Worm (Caenorhabditis elegans): ENCODE data around the gene Y57G7A.5.

Y57G7A.5 gene

DNA sequence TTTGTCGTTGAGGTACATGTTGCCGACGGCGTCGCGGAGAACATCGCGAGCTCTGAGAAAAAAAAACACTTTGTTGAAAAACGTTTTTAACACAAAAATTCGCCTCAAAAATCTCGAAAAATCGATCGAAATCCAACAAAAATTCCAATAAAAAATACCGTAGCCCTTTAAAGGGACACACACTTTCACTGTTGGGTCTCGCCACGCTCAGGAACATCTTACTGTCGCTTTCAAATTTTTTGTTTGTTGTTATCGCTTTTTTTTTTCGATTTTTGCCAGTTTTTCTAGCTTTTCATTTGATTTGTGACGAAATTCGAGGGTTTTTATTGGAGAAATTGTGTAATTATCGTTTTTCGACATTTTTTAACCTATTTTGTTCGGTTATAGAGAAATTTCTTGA is 31.2 kb upstream of the Y57G7A.5 start:
- no peak for TF ChIP-seq aptf-3 (GFP tag; IDR thresholded peaks at IDR 0.05)
- TF ChIP-seq athp-1 (tag; optimal IDR thresholded peaks at IDR 0.05), result no peak
- no peak for TF ChIP-seq T26A5.8 (tag; optimal IDR thresholded peaks at IDR 0.05)
- TF ChIP-seq nhr-90 (tag; optimal IDR thresholded peaks at IDR 0.05), result no peak
- TF ChIP-seq F39B2.1 (GFP tag; IDR thresholded peaks at IDR 0.05), result no peak
- TF ChIP-seq unc-130 (GFP tag; optimal IDR thresholded peaks at IDR 0.05), result no peak
- TF ChIP-seq hrde-1 (tag; optimal IDR thresholded peaks at IDR 0.05; ENCODE audit: borderline replicate concordance), result no peak
- peak; percentile 61; the same call in 1 of the 2 replicates for TF ChIP-seq ceh-91 (GFP tag; IDR thresholded peaks at IDR 0.05)
- TF ChIP-seq mcd-1 (GFP tag; IDR thresholded peaks at IDR 0.05), result peak; percentile 45; the same call in 1 of the 2 replicates
- TF ChIP-seq ztf-28 (GFP tag; IDR thresholded peaks at IDR 0.05), result no peak
- TF ChIP-seq F10E7.11 (tag; optimal IDR thresholded peaks at IDR 0.05), result no peak
- TF ChIP-seq F57C9.4 (tag; optimal IDR thresholded peaks at IDR 0.05), result no peak
- no peak for TF ChIP-seq ceh-40 (GFP tag; IDR thresholded peaks at IDR 0.05)
- TF ChIP-seq snpc-3.4 (tag; optimal IDR thresholded peaks at IDR 0.05), result peak; percentile 61
- TF ChIP-seq tbp1 (GFP tag; optimal IDR thresholded peaks at IDR 0.05), result peak; percentile 9
- TF ChIP-seq sdz-38 (tag; optimal IDR thresholded peaks at IDR 0.05), result no peak
- TF ChIP-seq lag-1 (GFP tag; IDR thresholded peaks at IDR 0.05), result no peak
- TF ChIP-seq T07F8.4 (tag; optimal IDR thresholded peaks at IDR 0.05), result no peak
- TF ChIP-seq egl-44 (GFP tag; IDR thresholded peaks at IDR 0.05), result no peak
- peak; percentile 35 for TF ChIP-seq efl-1 (GFP tag; optimal IDR thresholded peaks at IDR 0.05)
- TF ChIP-seq attf-5 (GFP tag; optimal IDR thresholded peaks at IDR 0.05), result no peak
- no peak for TF ChIP-seq dpff-1 (tag; optimal IDR thresholded peaks at IDR 0.05)
- no peak for TF ChIP-seq gei-17 (GFP tag; optimal IDR thresholded peaks at IDR 0.05)
- 0 out of 2 replicates have a peak, but pooled peaks have one; percentile 9 for TF ChIP-seq hmg-1.2 (GFP tag; IDR thresholded peaks at IDR 0.05)
- no peak for TF ChIP-seq bed-1 (GFP tag; IDR thresholded peaks at IDR 0.05)
- TF ChIP-seq egl-18 (GFP tag; IDR thresholded peaks at IDR 0.05), result no peak
- TF ChIP-seq nfya-1 (tag; optimal IDR thresholded peaks at IDR 0.05; ENCODE audit: borderline replicate concordance, insufficient read depth), result no peak
- no peak for TF ChIP-seq hlh-26 (GFP tag; conservative IDR thresholded peaks at IDR 0.05)
- 0 out of 2 replicates have a peak, but pooled peaks have one; percentile 34 for TF ChIP-seq ekl-4 (GFP tag; IDR thresholded peaks at IDR 0.05)
- no peak for TF ChIP-seq ama-1 (optimal IDR thresholded peaks at IDR 0.05)
- TF ChIP-seq ama-1 (GFP tag; optimal IDR thresholded peaks at IDR 0.05), result no peak
- peak; percentile 72 for TF ChIP-seq D2030.7 (GFP tag; IDR thresholded peaks at IDR 0.05)
- TF ChIP-seq B0019.2 (GFP tag; conservative IDR thresholded peaks at IDR 0.05), result no peak
- TF ChIP-seq F49E8.2 (tag; optimal IDR thresholded peaks at IDR 0.05; ENCODE audit: insufficient read depth), result peak; percentile 56
- no peak for TF ChIP-seq hlh-12 (tag; optimal IDR thresholded peaks at IDR 0.05)
- no peak for TF ChIP-seq lsy-27 (tag; optimal IDR thresholded peaks at IDR 0.05; ENCODE audit: borderline replicate concordance, insufficient read depth)
- no peak for TF ChIP-seq ztf-18 (tag; optimal IDR thresholded peaks at IDR 0.05)
- TF ChIP-seq chd-7 (tag; optimal IDR thresholded peaks at IDR 0.05), result no peak
- TF ChIP-seq rcor-1 (GFP tag; IDR thresholded peaks at IDR 0.05), result no peak
- TF ChIP-seq akir-1 (GFP tag; optimal IDR thresholded peaks at IDR 0.05), result no peak
- TF ChIP-seq F37B4.10 (GFP tag; IDR thresholded peaks at IDR 0.05), result no peak
- TF ChIP-seq nhr-80 (tag; optimal IDR thresholded peaks at IDR 0.05), result no peak
- TF ChIP-seq fkh-3 (tag; optimal IDR thresholded peaks at IDR 0.05), result no peak
- TF ChIP-seq madf-6 (GFP tag; IDR thresholded peaks at IDR 0.05), result peak; percentile 94
- no peak for TF ChIP-seq Y95B8A.8 (GFP tag; IDR thresholded peaks at IDR 0.05)
- TF ChIP-seq madf-8 (GFP tag; conservative IDR thresholded peaks at IDR 0.05), result peak; percentile 73
- no peak for TF ChIP-seq pbrm-1 (GFP tag; IDR thresholded peaks at IDR 0.05)
- no peak for TF ChIP-seq ets-4 (GFP tag; optimal IDR thresholded peaks at IDR 0.05)
- TF ChIP-seq attf-6 (GFP tag; IDR thresholded peaks at IDR 0.05), result no peak
- TF ChIP-seq nfyb-1 (GFP tag; IDR thresholded peaks at IDR 0.05), result no peak

All from whole organism, young adult.